Fruit fly (Drosophila melanogaster): Measurements from ENCODE around the gene CG46306.
A peak's percentile ranks its signal among the peaks of the same experiment; 100 is the strongest.

CG46306 gene

dm6 chrX:16835304-16835703, at the start of gene CG46306, which contains the start of gene CG13004:
CG46306 (minus strand) TSS chrX:16835520.
CG13004 (minus strand) TSS chrX:16835520.
- TF ChIP-seq CG6163 (GFP tag; IDR thresholded peaks at IDR 0.05), result peak; percentile 59
- TF ChIP-seq Sox14 (GFP tag; optimal IDR thresholded peaks at IDR 0.05), result no peak
- TF ChIP-seq eg (GFP tag; IDR thresholded peaks at IDR 0.05), result peak; percentile 53; the same call in 2 of the 3 replicates
- TF ChIP-seq net (GFP tag; optimal IDR thresholded peaks at IDR 0.05), result peak; percentile 12
- no peak for TF ChIP-seq dac (GFP tag; optimal IDR thresholded peaks at IDR 0.05)
- TF ChIP-seq CG10631 (GFP tag; optimal IDR thresholded peaks at IDR 0.05), result no peak
- no peak for TF ChIP-seq Hr4 (GFP tag; optimal IDR thresholded peaks at IDR 0.05)
- TF ChIP-seq Sox102F (GFP tag; optimal IDR thresholded peaks at IDR 0.05), result no peak
- no peak for TF ChIP-seq salr (GFP tag; optimal IDR thresholded peaks at IDR 0.05)
- TF ChIP-seq svp (GFP tag), result peak; percentile 35
- TF ChIP-seq CG8632 (GFP tag; optimal IDR thresholded peaks at IDR 0.05), result no peak
- no peak for TF ChIP-seq Blimp-1 (GFP tag; optimal IDR thresholded peaks at IDR 0.05)
- TF ChIP-seq CG3032 (tag; optimal IDR thresholded peaks at IDR 0.05), result no peak
- peak; percentile 7 for TF ChIP-seq esn (GFP tag; optimal IDR thresholded peaks at IDR 0.05)
- peak; percentile 40; the same call in 1 of the 2 replicates for TF ChIP-seq CG15336 (GFP tag; IDR thresholded peaks at IDR 0.05)
- no peak for TF ChIP-seq CG4318 (GFP tag; optimal IDR thresholded peaks at IDR 0.05)
- peak; percentile 32 for TF ChIP-seq dsx (GFP tag; optimal IDR thresholded peaks at IDR 0.05; ENCODE audit: poor library complexity, severe bottlenecking)
- TF ChIP-seq Eip93F (GFP tag; optimal IDR thresholded peaks at IDR 0.05), result no peak
- no peak for TF ChIP-seq spab (GFP tag; optimal IDR thresholded peaks at IDR 0.05)
- no peak for TF ChIP-seq CG8119 (GFP tag; IDR thresholded peaks at IDR 0.05)
- peak in 1 of 2 experiments; percentile 19 for TF ChIP-seq ss (GFP tag; optimal IDR thresholded peaks at IDR 0.05)
- TF ChIP-seq Smox (GFP tag; optimal IDR thresholded peaks at IDR 0.05), result no peak

dm6 chrX:16884280-16884679, 49.0 kb upstream of the CG46306 start, which contains the start of the genes Nprl2 and Polr3I:
Nprl2 (minus strand) TSS chrX:16884365.
Polr3I (plus strand) TSS chrX:16884581.
- TF ChIP-seq Eip78C (GFP tag) (peak; percentile 12), fd59A (GFP tag; optimal IDR thresholded peaks at IDR 0.05) (no peak)

- TF ChIP-seq Hr39 (GFP tag; optimal IDR thresholded peaks at IDR 0.05) (no peak), Ets21C (GFP tag; optimal IDR thresholded peaks at IDR 0.05) (no peak), CG6163 (GFP tag; IDR thresholded peaks at IDR 0.05) (no peak), eg (GFP tag; IDR thresholded peaks at IDR 0.05) (peak; percentile 12; the same call in 1 of the 3 replicates), vri (GFP tag; optimal IDR thresholded peaks at IDR 0.05) (no peak), fd85E (GFP tag; optimal IDR thresholded peaks at IDR 0.05) (no peak), Lpt (GFP tag; optimal IDR thresholded peaks at IDR 0.05) (no peak), esn (GFP tag; optimal IDR thresholded peaks at IDR 0.05) (peak; percentile 23), CG11294 (GFP tag; IDR thresholded peaks at IDR 0.05) (no peak), acj6 (GFP tag; optimal IDR thresholded peaks at IDR 0.05) (peak; percentile 11), CG6854 (GFP tag; optimal IDR thresholded peaks at IDR 0.05) (no peak), dsx (GFP tag; optimal IDR thresholded peaks at IDR 0.05; ENCODE audit: poor library complexity, severe bottlenecking) (no peak), Eip78C (GFP tag) (peak; percentile 71), CG6792 (GFP tag; optimal IDR thresholded peaks at IDR 0.05) (peak; percentile 15)
These were observed 45.7 kb upstream of the CG46306 start, which contains the start of gene CG4872 for dm6 chrX:16881015-16881414. CG4872 (plus strand) TSS chrX:16881347.

dm6 chrX:16880013-16880412, 44.7 kb upstream of the CG46306 start:
- TF ChIP-seq Eip78C (GFP tag), result peak; percentile 51
- TF ChIP-seq CG11902 (GFP tag; optimal IDR thresholded peaks at IDR 0.05), result no peak
- peak; percentile 27; the same call in 1 of the 3 replicates for TF ChIP-seq CG8119 (GFP tag; IDR thresholded peaks at IDR 0.05)
- TF ChIP-seq CG11294 (GFP tag; IDR thresholded peaks at IDR 0.05), result peak; percentile 15; the same call in 1 of the 2 replicates
- TF ChIP-seq eg (GFP tag; IDR thresholded peaks at IDR 0.05), result 0 out of 3 replicates have a peak, but pooled peaks have one; percentile 17
